Fruit fly (Drosophila melanogaster): ENCODE data around the gene CG4565.

Gene CG4565

DNA sequence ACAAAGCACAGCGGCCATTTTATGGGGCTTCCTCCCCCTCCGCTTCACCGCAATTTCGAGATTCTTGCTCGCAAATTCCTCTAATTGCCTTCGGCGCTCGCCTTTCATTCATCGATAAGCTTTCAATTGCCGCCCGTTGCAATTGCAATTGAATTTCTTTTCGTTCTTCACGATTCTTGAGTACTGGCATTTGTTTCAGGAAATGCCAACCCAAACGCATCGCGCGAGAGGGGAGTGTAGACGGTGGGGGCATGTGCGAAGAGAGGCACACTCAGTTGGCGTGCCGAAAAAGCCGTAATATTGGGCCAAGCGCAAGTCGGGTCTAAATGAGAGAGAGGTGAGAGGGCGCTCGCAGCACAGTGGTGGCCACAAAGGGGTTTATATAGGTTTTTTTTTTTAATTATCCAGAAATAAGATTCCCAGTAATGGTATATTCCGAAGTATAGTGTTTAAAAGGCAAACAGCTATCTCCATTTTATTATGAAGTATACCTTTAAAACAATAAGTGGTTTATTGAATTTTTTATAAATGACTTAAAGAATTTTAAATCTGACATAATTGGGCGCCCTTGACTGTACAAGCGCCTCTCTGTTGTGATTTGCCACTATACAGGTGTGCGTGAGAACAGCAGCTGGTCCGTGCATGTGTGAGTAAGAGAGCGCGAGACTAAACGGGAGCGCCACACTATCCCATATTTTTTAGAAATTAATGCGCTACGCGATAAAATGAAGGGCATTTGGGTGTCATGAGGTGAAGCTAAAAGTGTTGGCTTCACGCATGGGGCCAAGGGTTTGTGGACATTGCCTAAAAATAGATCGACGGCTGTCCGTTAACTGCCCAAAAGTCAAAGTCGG is 34.2 kb downstream of the CG4565 start:
- peak; percentile 92 for TF ChIP-seq Hr96 (GFP tag; optimal IDR thresholded peaks at IDR 0.05)
- no peak for TF ChIP-seq cnc (optimal IDR thresholded peaks at IDR 0.05)
- peak; percentile 78 for TF ChIP-seq tj (GFP tag; optimal IDR thresholded peaks at IDR 0.05)
- peak; percentile 95 for TF ChIP-seq CG7101 (tag; optimal IDR thresholded peaks at IDR 0.05)
- peak; percentile 95 for TF ChIP-seq bab1 (GFP tag; optimal IDR thresholded peaks at IDR 0.05)
- peak; percentile 97 for TF ChIP-seq pad (GFP tag; optimal IDR thresholded peaks at IDR 0.05)
- TF ChIP-seq CG12768 (GFP tag; optimal IDR thresholded peaks at IDR 0.05): peak; percentile 94
- peak; percentile 94 for TF ChIP-seq CG33017 (tag; optimal IDR thresholded peaks at IDR 0.05)
- peak; percentile 87 for TF ChIP-seq CG14711 (tag; optimal IDR thresholded peaks at IDR 0.05)
- no peak for TF ChIP-seq kay (GFP tag; ENCODE audit: borderline replicate concordance)
- TF ChIP-seq Crg-1 (GFP tag; optimal IDR thresholded peaks at IDR 0.05): peak; percentile 94
- peak; percentile 97 for TF ChIP-seq CG11617 (GFP tag; optimal IDR thresholded peaks at IDR 0.05)
- peak; percentile 97 for TF ChIP-seq CG5204 (GFP tag; optimal IDR thresholded peaks at IDR 0.05)
- TF ChIP-seq toe (GFP tag; optimal IDR thresholded peaks at IDR 0.05): peak; percentile 92
- TF ChIP-seq ovo (GFP tag; optimal IDR thresholded peaks at IDR 0.05): peak; percentile 79
- TF ChIP-seq CG7045 (GFP tag; optimal IDR thresholded peaks at IDR 0.05): peak; percentile 94
- TF ChIP-seq Clk (GFP tag; optimal IDR thresholded peaks at IDR 0.05): peak; percentile 88
- peak; percentile 83 for TF ChIP-seq Mnt (GFP tag; optimal IDR thresholded peaks at IDR 0.05)
- TF ChIP-seq CG1620 (GFP tag; optimal IDR thresholded peaks at IDR 0.05): peak; percentile 89
- TF ChIP-seq cic (GFP tag; optimal IDR thresholded peaks at IDR 0.05): peak; percentile 87

DNA sequence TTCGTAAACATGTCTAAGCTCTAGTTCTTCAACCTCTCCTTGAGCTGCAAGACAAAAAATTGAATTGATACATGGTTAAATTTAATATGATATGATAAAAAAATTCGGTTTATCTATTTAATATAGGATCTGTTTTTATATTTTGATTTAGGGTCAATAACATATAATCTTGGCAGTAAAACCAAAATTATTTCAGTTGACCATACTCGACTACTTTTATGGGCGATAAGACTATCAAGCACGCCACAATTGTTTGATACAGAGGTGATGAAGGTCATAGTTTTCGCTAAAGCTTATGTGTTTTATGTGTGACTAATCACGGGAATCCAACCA is 35.7 kb downstream of the CG4565 start:
- TF ChIP-seq CG7045 (GFP tag; optimal IDR thresholded peaks at IDR 0.05): no peak
- no peak for TF ChIP-seq Crg-1 (GFP tag; optimal IDR thresholded peaks at IDR 0.05)
- no peak for TF ChIP-seq kay (GFP tag; ENCODE audit: borderline replicate concordance)
- TF ChIP-seq CG7101 (tag; optimal IDR thresholded peaks at IDR 0.05): no peak
- TF ChIP-seq Clk (GFP tag; optimal IDR thresholded peaks at IDR 0.05): no peak
- TF ChIP-seq CG33017 (tag; optimal IDR thresholded peaks at IDR 0.05): no peak
- no peak for TF ChIP-seq cic (GFP tag; optimal IDR thresholded peaks at IDR 0.05)
- no peak for TF ChIP-seq tj (GFP tag; optimal IDR thresholded peaks at IDR 0.05)
- no peak for TF ChIP-seq Mnt (GFP tag; optimal IDR thresholded peaks at IDR 0.05)
- no peak for TF ChIP-seq CG11617 (GFP tag; optimal IDR thresholded peaks at IDR 0.05)
- TF ChIP-seq CG1620 (GFP tag; optimal IDR thresholded peaks at IDR 0.05): no peak
- TF ChIP-seq cnc (optimal IDR thresholded peaks at IDR 0.05): no peak
- TF ChIP-seq pad (GFP tag; optimal IDR thresholded peaks at IDR 0.05): no peak
- no peak for TF ChIP-seq CG12768 (GFP tag; optimal IDR thresholded peaks at IDR 0.05)
- no peak for TF ChIP-seq bab1 (GFP tag; optimal IDR thresholded peaks at IDR 0.05)
- no peak for TF ChIP-seq toe (GFP tag; optimal IDR thresholded peaks at IDR 0.05)
- no peak for TF ChIP-seq CG5204 (GFP tag; optimal IDR thresholded peaks at IDR 0.05)
- TF ChIP-seq ovo (GFP tag; optimal IDR thresholded peaks at IDR 0.05): no peak

DNA sequence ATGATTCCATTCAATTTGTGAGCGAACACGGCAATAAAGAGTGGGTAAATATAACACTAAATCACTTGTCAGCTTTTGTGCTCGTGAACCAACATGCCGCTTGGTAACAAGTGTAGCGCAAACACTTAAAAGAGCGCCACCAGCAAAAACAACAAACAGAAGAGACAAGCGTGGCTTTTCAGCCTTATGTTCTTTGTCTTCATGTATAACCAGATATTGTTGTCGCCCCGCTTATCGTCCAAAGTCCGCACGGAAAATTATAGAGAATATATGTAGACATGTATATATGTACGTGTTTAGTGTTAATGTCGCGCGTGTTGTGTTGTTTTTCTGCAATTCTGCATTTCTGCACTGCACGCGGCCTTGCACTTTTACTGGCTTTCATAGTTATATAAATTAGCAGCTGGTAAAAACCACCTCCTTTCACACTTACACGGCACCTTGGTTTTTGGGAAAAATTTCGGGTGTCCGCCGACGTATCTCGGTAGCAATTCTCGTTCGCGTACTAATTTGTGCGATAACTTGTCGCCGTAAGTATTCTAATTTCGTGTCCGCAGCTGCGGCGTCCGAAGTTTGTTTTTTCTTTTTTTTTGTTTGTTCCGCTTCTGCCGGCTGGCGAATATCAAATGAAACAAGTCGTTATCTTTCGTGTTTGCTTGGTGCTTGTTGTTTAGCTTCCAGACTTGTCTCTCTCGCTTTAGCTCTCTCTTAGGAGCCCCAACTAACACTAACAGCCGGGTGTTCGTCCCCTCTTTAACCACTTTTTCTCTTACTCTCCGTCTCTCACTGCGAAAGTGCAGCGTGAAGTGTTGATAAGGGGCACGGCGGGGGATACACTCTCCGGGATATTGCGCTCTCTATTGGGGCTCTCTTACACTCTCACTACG is 36.4 kb downstream of the CG4565 start:
- TF ChIP-seq Clk (GFP tag; optimal IDR thresholded peaks at IDR 0.05): peak; percentile 56
- TF ChIP-seq bab1 (GFP tag; optimal IDR thresholded peaks at IDR 0.05): peak; percentile 42
- TF ChIP-seq CG33017 (tag; optimal IDR thresholded peaks at IDR 0.05): peak; percentile 50
- peak; percentile 73 for TF ChIP-seq CG12768 (GFP tag; optimal IDR thresholded peaks at IDR 0.05)
- TF ChIP-seq CG1620 (GFP tag; optimal IDR thresholded peaks at IDR 0.05): no peak
- peak; percentile 71 for TF ChIP-seq Mnt (GFP tag; optimal IDR thresholded peaks at IDR 0.05)
- no peak for TF ChIP-seq kay (GFP tag; ENCODE audit: borderline replicate concordance)
- TF ChIP-seq cnc (optimal IDR thresholded peaks at IDR 0.05): no peak
- peak; percentile 53 for TF ChIP-seq pad (GFP tag; optimal IDR thresholded peaks at IDR 0.05)
- no peak for TF ChIP-seq CG5204 (GFP tag; optimal IDR thresholded peaks at IDR 0.05)
- TF ChIP-seq CG7101 (tag; optimal IDR thresholded peaks at IDR 0.05): peak; percentile 12
- TF ChIP-seq Hr96 (GFP tag; optimal IDR thresholded peaks at IDR 0.05): no peak
- TF ChIP-seq tj (GFP tag; optimal IDR thresholded peaks at IDR 0.05): peak; percentile 95
- TF ChIP-seq ovo (GFP tag; optimal IDR thresholded peaks at IDR 0.05): no peak
- peak; percentile 6 for TF ChIP-seq CG7045 (GFP tag; optimal IDR thresholded peaks at IDR 0.05)
- TF ChIP-seq CG11617 (GFP tag; optimal IDR thresholded peaks at IDR 0.05): peak; percentile 38
- TF ChIP-seq Crg-1 (GFP tag; optimal IDR thresholded peaks at IDR 0.05): no peak
- peak; percentile 60 for TF ChIP-seq cic (GFP tag; optimal IDR thresholded peaks at IDR 0.05)
- TF ChIP-seq CG14711 (tag; optimal IDR thresholded peaks at IDR 0.05): peak; percentile 30
- TF ChIP-seq toe (GFP tag; optimal IDR thresholded peaks at IDR 0.05): peak; percentile 25

DNA sequence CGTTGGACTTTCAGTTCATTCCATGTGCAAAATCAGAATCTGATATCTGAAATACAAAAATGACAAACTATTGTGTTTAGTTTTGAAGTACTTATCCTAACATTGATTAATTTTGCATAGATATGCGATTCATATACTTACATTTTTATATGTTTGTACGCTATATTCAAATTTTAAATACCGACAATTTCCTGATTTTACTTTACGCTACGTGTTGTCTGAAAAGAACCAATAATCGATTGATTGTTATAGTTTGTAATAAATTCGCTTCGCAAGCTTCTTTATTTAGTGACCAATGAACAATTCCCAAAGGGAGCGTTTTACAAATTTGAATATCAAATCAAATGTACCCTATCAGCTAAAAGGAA is 37.0 kb downstream of the CG4565 start, which contains the start of gene Ak3:
TSS of gene Ak3 (minus strand) at position 69 of the 368 bp plus-strand sequence.
- TF ChIP-seq pad (GFP tag; optimal IDR thresholded peaks at IDR 0.05) (no peak), ovo (GFP tag; optimal IDR thresholded peaks at IDR 0.05) (no peak), toe (GFP tag; optimal IDR thresholded peaks at IDR 0.05) (no peak), kay (GFP tag; ENCODE audit: borderline replicate concordance) (no peak), CG12768 (GFP tag; optimal IDR thresholded peaks at IDR 0.05) (no peak), Hr96 (GFP tag; optimal IDR thresholded peaks at IDR 0.05) (no peak), CG5204 (GFP tag; optimal IDR thresholded peaks at IDR 0.05) (no peak), cnc (optimal IDR thresholded peaks at IDR 0.05) (no peak), tj (GFP tag; optimal IDR thresholded peaks at IDR 0.05) (no peak), cic (GFP tag; optimal IDR thresholded peaks at IDR 0.05) (no peak), Crg-1 (GFP tag; optimal IDR thresholded peaks at IDR 0.05) (no peak), Clk (GFP tag; optimal IDR thresholded peaks at IDR 0.05) (no peak), CG1620 (GFP tag; optimal IDR thresholded peaks at IDR 0.05) (no peak), CG7045 (GFP tag; optimal IDR thresholded peaks at IDR 0.05) (no peak), CG33017 (tag; optimal IDR thresholded peaks at IDR 0.05) (no peak), CG7101 (tag; optimal IDR thresholded peaks at IDR 0.05) (no peak), CG11617 (GFP tag; optimal IDR thresholded peaks at IDR 0.05) (no peak)

Data from whole organism, adult.